Fruit fly (Drosophila melanogaster) whole organism, adult: ENCODE data around the gene Noc3.

Experiments used
- cnc ChIP-seq, 2 experiments: fragments of >200 bp; optimal IDR thresholded peaks; 2 replicates each; lab custom pipeline; 2017
- tj ChIP-seq: fragments of 200-800 bp; sonication (Bioruptor generic); optimal IDR thresholded peaks from 3 replicates; lab custom pipeline; 2017; ENCODE audit warnings: missing biosample characterization, mild to moderate bottlenecking, missing genetic modification characterization, moderate library complexity

DNA sequence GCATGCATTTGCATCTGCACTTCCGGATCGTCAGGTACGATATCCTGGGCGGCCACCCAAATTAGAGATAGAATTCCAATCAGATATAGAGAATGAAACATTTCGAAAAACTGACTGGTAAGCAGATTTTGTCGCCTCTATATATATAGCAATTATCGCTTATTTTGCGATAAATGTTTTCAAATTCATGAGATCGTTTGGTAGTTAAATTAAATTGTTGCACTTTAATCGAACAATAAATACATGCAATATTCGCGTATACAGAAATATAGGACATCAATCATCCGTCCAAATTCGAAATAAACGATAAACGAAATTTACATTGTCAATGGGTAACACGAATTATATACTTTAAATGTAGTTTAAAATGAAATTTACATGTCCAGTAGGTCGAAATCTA lies 5.1 kb upstream of the Noc3 start, which contains the start of gene Obp84a:
- TF ChIP-seq tj (GFP tag; lab: Kevin White, UChicago) (no peak), cnc (optimal IDR thresholded peaks at IDR 0.05; lab: Kevin White, UChicago) (no peak)
